Comparison of ENCODE assay signal across 1 fruit fly cellular context in the genomic region with DNA sequence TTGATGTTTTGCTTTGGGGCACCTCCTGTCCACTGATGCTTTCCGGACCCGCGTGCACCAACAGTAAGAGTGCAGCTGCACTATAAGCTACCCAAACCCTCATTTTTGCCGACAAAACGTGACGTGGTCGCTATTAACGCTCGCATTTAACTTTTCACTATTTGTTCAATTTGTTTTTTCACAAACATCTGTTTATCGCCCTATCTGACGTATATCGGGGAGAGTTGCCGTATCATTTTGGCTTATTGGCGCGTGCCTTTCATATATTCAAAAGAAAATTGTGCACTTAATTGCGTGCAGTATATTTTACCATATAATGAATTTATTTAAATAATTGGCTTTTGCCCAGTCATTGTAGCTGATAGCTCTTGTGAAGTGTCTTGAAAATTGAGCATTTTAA.
TF ChIP-seq lines count a peak whose summit lies in the region.

Gene Nhe1, minus strand, starts transcription at position 193 of the 400 bp plus-strand sequence.
Gene Sam-S, plus strand, starts transcription at position 364 of the 400 bp plus-strand sequence.

TF ChIP-seq in whole organism, embryonic, 481 proteins besides CTCF, POLR2A, EP300 and RAD21 (continued from another document):
- TF ChIP-seq Side (GFP tag; optimal IDR thresholded peaks at IDR 0.05; lab: Kevin White, UChicago): no peak
- TF ChIP-seq ara (GFP tag; IDR thresholded peaks at IDR 0.05; lab: Robert Waterston, UW): no peak
- TF ChIP-seq HHEX (GFP tag; optimal IDR thresholded peaks at IDR 0.05; lab: Kevin White, UChicago): no peak
- no peak for TF ChIP-seq Lhr (GFP tag; optimal IDR thresholded peaks at IDR 0.05; lab: Kevin White, UChicago)
- no peak for TF ChIP-seq caup (GFP tag; optimal IDR thresholded peaks at IDR 0.05; lab: Kevin White, UChicago; ENCODE audit: severe bottlenecking)
- no peak for TF ChIP-seq CG10147 (GFP tag; optimal IDR thresholded peaks at IDR 0.05; lab: Kevin White, UChicago)
- TF ChIP-seq CG6683 (GFP tag; optimal IDR thresholded peaks at IDR 0.05; lab: Kevin White, UChicago): no peak
- TF ChIP-seq Hr78 (GFP tag; optimal IDR thresholded peaks at IDR 0.05; lab: Kevin White, UChicago): no peak
- no peak for TF ChIP-seq CG6689 (GFP tag; IDR thresholded peaks at IDR 0.05; lab: Robert Waterston, UW)
- no peak for TF ChIP-seq CG8290 (GFP tag; optimal IDR thresholded peaks at IDR 0.05; lab: Kevin White, UChicago)
- TF ChIP-seq CG8290 (tag; optimal IDR thresholded peaks at IDR 0.05; lab: Kevin White, UChicago): no peak
- TF ChIP-seq Xbp1 (GFP tag; optimal IDR thresholded peaks at IDR 0.05; lab: Kevin White, UChicago): no peak
- no peak for TF ChIP-seq ash1 (GFP tag; optimal IDR thresholded peaks at IDR 0.05; lab: Kevin White, UChicago)
TF ChIP-seq in whole organism, embryonic: peak in this region for 24.
